Fruit fly (Drosophila melanogaster) whole organism, prepupa: ENCODE data around the gene CG13074.

Experiments
- CG34406 ChIP-seq: fragments of 200-800 bp; sonication (Bioruptor generic); optimal IDR thresholded peaks from 3 replicates; lab custom pipeline; 2016; ENCODE audit warnings: missing biosample characterization, missing genetic modification characterization
- CG6163 ChIP-seq: fragments of 200-800 bp; sonication (Bioruptor generic); IDR thresholded peaks from 3 replicates; pipeline ENCODE4 v1.3.6; 2022; ENCODE audit warnings: missing biosample characterization, missing genetic modification characterization
- CG6854 ChIP-seq: fragments of 200-800 bp; sonication (Bioruptor generic); optimal IDR thresholded peaks from 2 replicates; lab custom pipeline; 2017; ENCODE audit warnings: missing biosample characterization, mild to moderate bottlenecking, missing genetic modification characterization
- CG9139 ChIP-seq: fragments of 200-800 bp; sonication (Bioruptor generic); optimal IDR thresholded peaks from 3 replicates; lab custom pipeline; 2017; ENCODE audit warnings: missing biosample characterization, mild to moderate bottlenecking, missing genetic modification characterization
- Ets21C ChIP-seq: fragments of 200-800 bp; sonication (Bioruptor generic); optimal IDR thresholded peaks from 3 replicates; lab custom pipeline; 2016; ENCODE audit warnings: missing biosample characterization, missing genetic modification characterization
- dsx ChIP-seq: fragments of 200-800 bp; optimal IDR thresholded peaks from 3 replicates; lab custom pipeline; 2019; ENCODE audit warnings: missing biosample characterization, mild to moderate bottlenecking, missing genetic modification characterization, moderate library complexity; ENCODE audit not compliant: poor library complexity, severe bottlenecking
- pdm3 ChIP-seq: fragments of 200-800 bp; sonication (Bioruptor generic); optimal IDR thresholded peaks from 3 replicates; lab custom pipeline; 2016; ENCODE audit warnings: missing biosample characterization, missing genetic modification characterization

DNA sequence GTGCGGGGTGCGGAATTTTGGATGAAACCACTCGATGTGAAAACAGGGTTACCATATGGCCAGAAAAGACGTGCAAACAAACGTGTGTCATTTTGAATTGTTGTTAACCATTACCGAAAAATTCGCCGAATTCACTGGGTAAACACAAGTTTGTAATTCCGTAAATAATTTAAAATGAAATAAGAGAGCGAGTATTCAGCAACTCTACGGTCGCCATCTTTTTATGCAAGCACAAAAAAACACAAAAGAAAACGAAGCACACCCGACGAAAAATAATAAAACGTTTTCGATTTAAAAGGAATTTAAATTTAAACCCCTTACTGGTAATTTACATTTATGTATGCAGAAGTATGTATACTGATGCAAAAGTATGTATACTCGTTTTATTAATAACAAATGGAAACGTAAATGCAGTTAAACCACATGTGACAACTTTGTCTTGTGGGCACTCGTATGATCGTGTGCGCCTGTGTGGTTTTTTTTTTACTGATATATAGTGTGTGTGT is 51.4 kb downstream of the CG13074 start:
- TF ChIP-seq CG9139 (GFP tag; lab: Kevin White, UChicago) (peak; percentile 87), CG34406 (GFP tag; lab: Kevin White, UChicago) (peak; percentile 93), pdm3 (GFP tag; lab: Kevin White, UChicago) (peak; percentile 95), Ets21C (GFP tag; lab: Kevin White, UChicago) (peak; percentile 83), CG6163 (GFP tag; lab: Robert Waterston, UW) (peak; percentile 98), CG6854 (GFP tag; lab: Kevin White, UChicago) (peak; percentile 85), dsx (GFP tag; lab: Kevin White, UChicago) (peak; percentile 95)
